Worm (Caenorhabditis elegans) whole organism, L2 larva: Measurements from ENCODE around the gene clec-222.

Experiments used
- ceh-16 ChIP-seq: fragments of 150-350 bp; optimal IDR thresholded peaks from 2 replicates; lab custom pipeline; 2014; ENCODE audit warnings: missing biosample characterization, missing genetic modification characterization
- dmd-4 ChIP-seq: sonication (generic microtip); optimal IDR thresholded peaks from 2 replicates; lab custom pipeline; 2017; ENCODE audit warnings: missing biosample characterization, missing genetic modification characterization
- nhr-23 ChIP-seq: fragments of 150-350 bp; optimal IDR thresholded peaks from 2 replicates; lab custom pipeline; 2014; ENCODE audit warnings: missing biosample characterization, missing genetic modification reagents, missing genetic modification characterization

DNA sequence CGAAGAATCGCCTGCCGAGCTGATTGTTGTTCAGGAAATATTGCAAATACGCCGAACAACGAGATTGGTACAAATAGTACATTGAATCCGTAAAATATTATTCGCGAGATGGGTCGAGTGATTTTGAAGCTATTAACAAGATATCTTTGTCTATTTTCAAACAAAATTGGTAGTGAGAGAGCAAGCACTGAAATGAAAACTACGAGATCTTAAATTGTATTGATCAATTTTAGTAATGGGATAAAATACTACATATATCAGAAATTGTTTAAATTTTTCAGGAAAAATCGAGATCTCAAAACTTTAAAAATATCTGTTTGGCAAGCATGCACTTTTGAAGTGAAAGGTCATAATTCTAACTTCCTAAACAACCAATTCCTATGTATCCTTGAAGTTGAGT is 33.0 kb downstream of the clec-222 start:
- TF ChIP-seq nhr-23 (tag; lab: Kevin White, UChicago) = no peak
- TF ChIP-seq ceh-16 (tag; lab: Kevin White, UChicago) = no peak
- no peak for TF ChIP-seq dmd-4 (tag; lab: Kevin White, UChicago)
